Worm (Caenorhabditis elegans) whole organism, late embryonic: Measurements from ENCODE around the gene B0303.4.

ENCODE experiments used
- F13H6.1 ChIP-seq: sonication (generic microtip); optimal IDR thresholded peaks from 2 replicates; lab custom pipeline; 2016; ENCODE audit warnings: missing genetic modification characterization, missing compliant biosample characterization
- ceh-2 ChIP-seq: sonication (generic microtip); optimal IDR thresholded peaks from 2 replicates; lab custom pipeline; 2016; ENCODE audit warnings: missing genotype, missing genetic modification characterization, missing compliant biosample characterization
- dmd-4 ChIP-seq: sonication (generic microtip); optimal IDR thresholded peaks from 2 replicates; lab custom pipeline; 2016; ENCODE audit warnings: borderline replicate concordance, missing genetic modification characterization, missing compliant biosample characterization
- dve-1 ChIP-seq: sonication (generic microtip); optimal IDR thresholded peaks from 2 replicates; lab custom pipeline; 2017; ENCODE audit warnings: antibody characterized with exemption, mild to moderate bottlenecking, missing genetic modification characterization, missing compliant biosample characterization
- fkh-10 ChIP-seq: fragments of 150-350 bp; optimal IDR thresholded peaks from 2 replicates; lab custom pipeline; 2014; ENCODE audit warnings: missing biosample characterization, missing genetic modification reagents, missing genetic modification characterization
- gmeb-2 ChIP-seq: sonication (generic microtip); optimal IDR thresholded peaks from 2 replicates; lab custom pipeline; 2016; ENCODE audit warnings: missing genetic modification characterization, inconsistent platforms, missing compliant biosample characterization
- hlh-8 ChIP-seq: sonication (generic microtip); optimal IDR thresholded peaks from 2 replicates; lab custom pipeline; 2016; ENCODE audit warnings: missing genotype, missing genetic modification characterization, missing compliant biosample characterization
- nfya-1 ChIP-seq: sonication (generic microtip); optimal IDR thresholded peaks from 2 replicates; lab custom pipeline; 2017; ENCODE audit warnings: missing genetic modification characterization, mild to moderate bottlenecking, missing compliant biosample characterization, antibody characterized with exemption, moderate library complexity
- pag-3 ChIP-seq: sonication (generic microtip); optimal IDR thresholded peaks from 2 replicates; lab custom pipeline; 2016; ENCODE audit warnings: missing compliant biosample characterization, missing genetic modification characterization, borderline replicate concordance
- pax-1 ChIP-seq: fragments of 150-350 bp; optimal IDR thresholded peaks from 2 replicates; lab custom pipeline; 2014; ENCODE audit warnings: missing biosample characterization, missing genetic modification characterization
- pha-4 ChIP-seq: fragments of 150-350 bp; optimal IDR thresholded peaks from 2 replicates; lab custom pipeline; 2018; ENCODE audit warnings: missing biosample characterization, missing genetic modification reagents, missing genetic modification characterization
- ztf-16 ChIP-seq: sonication (generic microtip); optimal IDR thresholded peaks from 2 replicates; lab custom pipeline; 2017; ENCODE audit warnings: missing genetic modification characterization, missing compliant biosample characterization

DNA sequence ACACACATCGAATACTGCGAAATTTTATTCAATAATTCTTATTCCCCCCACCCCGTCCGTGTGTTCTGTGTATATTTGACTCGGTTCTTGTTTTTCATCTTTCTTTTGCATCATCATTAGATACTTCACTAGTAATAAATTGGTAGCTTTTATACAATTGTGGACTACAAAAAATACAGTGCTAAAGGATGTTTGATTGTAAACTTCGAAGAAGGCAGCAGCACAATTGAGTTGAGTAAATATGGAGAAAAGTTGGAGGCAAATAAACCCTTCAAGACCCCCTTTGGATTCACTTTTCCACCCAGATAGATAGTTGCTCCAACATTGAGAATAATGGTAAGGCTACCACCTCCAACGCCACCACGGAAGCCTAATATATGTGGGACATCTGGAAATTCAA, 3.7 kb downstream of the B0303.4 start, which contains the start of gene B0303.7:
- TF ChIP-seq dve-1 (tag; lab: Kevin White, UChicago) (no peak), ztf-16 (tag; lab: Kevin White, UChicago) (no peak), pag-3 (tag; lab: Kevin White, UChicago) (no peak), ceh-2 (tag; lab: Kevin White, UChicago) (no peak), hlh-8 (no peak), gmeb-2 (tag; lab: Kevin White, UChicago) (no peak), dmd-4 (tag; lab: Kevin White, UChicago) (no peak), fkh-10 (no peak), F13H6.1 (tag; lab: Kevin White, UChicago) (no peak), pha-4 (tag; lab: Kevin White, UChicago) (no peak), nfya-1 (no peak), pax-1 (tag; lab: Kevin White, UChicago) (no peak)
